Fruit fly (Drosophila melanogaster): ENCODE data around the gene CG13065.

- TF ChIP-seq Dll (GFP tag; IDR thresholded peaks at IDR 0.05; ENCODE audit: partially characterized antibody): no peak
- TF ChIP-seq bbx (GFP tag; IDR thresholded peaks at IDR 0.05; ENCODE audit: partially characterized antibody): no peak
- no peak for TF ChIP-seq CG11560 (tag; IDR thresholded peaks at IDR 0.05)
- TF ChIP-seq gem (tag; optimal IDR thresholded peaks at IDR 0.05): no peak
- TF ChIP-seq ara (GFP tag; IDR thresholded peaks at IDR 0.05): no peak
- TF ChIP-seq usp (GFP tag; optimal IDR thresholded peaks at IDR 0.05): no peak
- TF ChIP-seq CG9609 (GFP tag; optimal IDR thresholded peaks at IDR 0.05): no peak
- TF ChIP-seq sisA (GFP tag; IDR thresholded peaks at IDR 0.05): no peak
- TF ChIP-seq Sin3A (optimal IDR thresholded peaks at IDR 0.05): no peak
- no peak for TF ChIP-seq CG9876 (GFP tag; optimal IDR thresholded peaks at IDR 0.05)
- TF ChIP-seq pb (GFP tag; optimal IDR thresholded peaks at IDR 0.05): no peak
- no peak for TF ChIP-seq Hand (GFP tag; optimal IDR thresholded peaks at IDR 0.05)
Observed at dm6 chr3L:16252255-16252654, 25.0 kb upstream of the CG13065 start, which contains the start of gene CG13055.
